Fruit fly (Drosophila melanogaster): Measurements from ENCODE around the gene CG12219.

- TF ChIP-seq psq (optimal IDR thresholded peaks at IDR 0.05) (no peak), h (optimal IDR thresholded peaks at IDR 0.05) (no peak)
Measured at dm6 chrX:6315583-6315982, 14.5 kb upstream of the CG12219 start.

Measured in Kc167 (cell line).